Fruit fly (Drosophila melanogaster) whole organism, embryonic: Measurements from ENCODE around the gene RpL13.
A peak's percentile ranks its signal among the peaks of the same experiment; 100 is the strongest.

ENCODE experiments used
- Aef1 ChIP-seq: fragments of 200-800 bp; sonication (Bioruptor generic); IDR thresholded peaks from 3 replicates; pipeline ENCODE4 v1.3.6; 2022; ENCODE audit warnings: missing biosample characterization, missing genetic modification characterization
- Antp ChIP-seq: fragments of 200-800 bp; sonication (Bioruptor generic); optimal IDR thresholded peaks from 3 replicates; lab custom pipeline; 2016; ENCODE audit warnings: missing biosample characterization, missing genetic modification characterization
- Atf3 ChIP-seq: fragments of 200-800 bp; sonication (Bioruptor generic); optimal IDR thresholded peaks from 3 replicates; lab custom pipeline; 2016; ENCODE audit warnings: missing biosample characterization, missing genetic modification characterization
- Bgb ChIP-seq: fragments of 200-800 bp; sonication (Bioruptor generic); IDR thresholded peaks from 2 replicates; pipeline ENCODE4 v1.3.6; 2022; ENCODE audit warnings: missing biosample characterization, missing genetic modification characterization; ENCODE audit not compliant: partially characterized antibody
- Bteb2 ChIP-seq: fragments of 200-800 bp; sonication (Bioruptor generic); optimal IDR thresholded peaks from 2 replicates; lab custom pipeline; 2016; ENCODE audit warnings: missing biosample characterization, missing genetic modification characterization
- CG10147 ChIP-seq: fragments of 200-800 bp; sonication (Bioruptor generic); optimal IDR thresholded peaks from 2 replicates; lab custom pipeline; 2019; ENCODE audit warnings: missing biosample characterization, mild to moderate bottlenecking, missing genetic modification characterization, moderate library complexity
- CG11723 ChIP-seq: fragments of 200-800 bp; sonication (Bioruptor generic); optimal IDR thresholded peaks from 2 replicates; lab custom pipeline; 2017; ENCODE audit warnings: missing biosample characterization, mild to moderate bottlenecking, missing genetic modification characterization
- CG12391 ChIP-seq: fragments of 200-800 bp; sonication (Bioruptor generic); optimal IDR thresholded peaks from 3 replicates; lab custom pipeline; 2018; ENCODE audit warnings: missing biosample characterization, mild to moderate bottlenecking, missing genetic modification characterization, moderate library complexity
- CG14860 ChIP-seq: fragments of 200-800 bp; sonication (Bioruptor generic); IDR thresholded peaks from 3 replicates; pipeline ENCODE4 v1.3.6; 2022; ENCODE audit warnings: missing biosample characterization, missing genetic modification characterization; ENCODE audit not compliant: partially characterized antibody
- CG1603 ChIP-seq: fragments of 200-800 bp; sonication (Bioruptor generic); optimal IDR thresholded peaks from 2 replicates; lab custom pipeline; 2019; ENCODE audit warnings: missing biosample characterization, mild to moderate bottlenecking, missing genetic modification characterization, moderate library complexity
- CG1647 ChIP-seq: fragments of 200-800 bp; sonication (Bioruptor generic); optimal IDR thresholded peaks from 3 replicates; lab custom pipeline; 2016; ENCODE audit warnings: missing biosample characterization, missing genetic modification characterization
- CG17186 ChIP-seq: fragments of 200-800 bp; sonication (Bioruptor generic); optimal IDR thresholded peaks from 3 replicates; lab custom pipeline; 2017; ENCODE audit warnings: missing biosample characterization, missing genetic modification reagents, missing genetic modification characterization
- CG17385 ChIP-seq: fragments of 200-800 bp; sonication (Bioruptor generic); optimal IDR thresholded peaks from 3 replicates; lab custom pipeline; 2018; ENCODE audit warnings: missing biosample characterization, mild to moderate bottlenecking, missing genetic modification characterization
- CG1792 ChIP-seq: fragments of 200-800 bp; sonication (Bioruptor generic); optimal IDR thresholded peaks from 2 replicates; lab custom pipeline; 2016; ENCODE audit warnings: missing biosample characterization, missing genetic modification characterization
- CG2129 ChIP-seq: fragments of 200-800 bp; sonication (Bioruptor generic); IDR thresholded peaks from 2 replicates; pipeline ENCODE4 v1.3.6; 2022; ENCODE audit warnings: missing biosample characterization, missing genetic modification characterization; ENCODE audit not compliant: partially characterized antibody
- CG31388 ChIP-seq: fragments of 200-800 bp; sonication (Bioruptor generic); optimal IDR thresholded peaks from 2 replicates; lab custom pipeline; 2016; ENCODE audit warnings: missing biosample characterization, missing genetic modification characterization
- CG32767 ChIP-seq: fragments of 200-800 bp; sonication (Bioruptor generic); IDR thresholded peaks from 2 replicates; pipeline ENCODE4 v1.3.6; 2022; ENCODE audit warnings: missing biosample characterization, missing genetic modification characterization
- CG33557 ChIP-seq: fragments of 200-800 bp; sonication (Bioruptor generic); optimal IDR thresholded peaks from 2 replicates; lab custom pipeline; 2019; ENCODE audit warnings: missing biosample characterization, mild to moderate bottlenecking, missing genetic modification characterization, moderate library complexity
- CG3847 ChIP-seq: fragments of 200-800 bp; sonication (Bioruptor generic); IDR thresholded peaks from 2 replicates; pipeline ENCODE4 v1.3.6; 2022; ENCODE audit warnings: missing biosample characterization, missing genetic modification characterization
- CG4282 ChIP-seq: fragments of 200-800 bp; sonication (Bioruptor generic); optimal IDR thresholded peaks from 2 replicates; lab custom pipeline; 2016; ENCODE audit warnings: missing biosample characterization, missing genetic modification characterization
- CG43689 ChIP-seq: fragments of 200-800 bp; sonication (Bioruptor generic); IDR thresholded peaks from 2 replicates; pipeline ENCODE4 v1.3.6; 2022; ENCODE audit warnings: missing biosample characterization, missing genetic modification characterization
- CG5245 ChIP-seq: fragments of 200-800 bp; sonication (Bioruptor generic); optimal IDR thresholded peaks from 3 replicates; lab custom pipeline; 2016; ENCODE audit warnings: missing biosample characterization, missing genetic modification characterization
- CG6254 ChIP-seq: fragments of 200-800 bp; sonication (Bioruptor generic); optimal IDR thresholded peaks from 3 replicates; lab custom pipeline; 2017; ENCODE audit warnings: mild to moderate bottlenecking, missing biosample characterization, missing genetic modification reagents, missing genetic modification characterization
- CG6791 ChIP-seq: fragments of 200-800 bp; sonication (Bioruptor generic); IDR thresholded peaks from 3 replicates; pipeline ENCODE4 v1.3.6; 2022; ENCODE audit warnings: missing biosample characterization, missing genetic modification characterization; ENCODE audit not compliant: partially characterized antibody
- CG7271 ChIP-seq: fragments of 200-800 bp; sonication (Bioruptor generic); optimal IDR thresholded peaks from 2 replicates; lab custom pipeline; 2018; ENCODE audit warnings: missing biosample characterization, mild to moderate bottlenecking, missing genetic modification characterization, moderate library complexity
- CG7372 ChIP-seq: fragments of 200-800 bp; sonication (Bioruptor generic); IDR thresholded peaks from 2 replicates; pipeline ENCODE4 v1.3.6; 2022; ENCODE audit warnings: missing biosample characterization, missing genetic modification characterization
- CG9932 ChIP-seq: fragments of 200-800 bp; sonication (Bioruptor generic); IDR thresholded peaks from 2 replicates; pipeline ENCODE4 v1.3.6; 2022; ENCODE audit warnings: missing biosample characterization, missing genetic modification characterization
- Dbx ChIP-seq: fragments of 200-800 bp; sonication (Bioruptor generic); IDR thresholded peaks from 3 replicates; pipeline ENCODE4 v1.3.6; 2022; ENCODE audit warnings: missing biosample characterization, missing genetic modification characterization
- Dll ChIP-seq: fragments of 200-800 bp; sonication (Bioruptor generic); IDR thresholded peaks from 4 replicates; pipeline ENCODE4 v1.3.6; 2022; ENCODE audit warnings: missing biosample characterization, missing genetic modification characterization; ENCODE audit not compliant: partially characterized antibody
- Dref ChIP-seq: fragments of 200-800 bp; sonication (Bioruptor generic); IDR thresholded peaks from 2 replicates; pipeline ENCODE4 v1.3.6; 2022; ENCODE audit warnings: missing biosample characterization, missing genetic modification characterization
- Drgx ChIP-seq: fragments of 200-800 bp; sonication (Bioruptor generic); IDR thresholded peaks from 2 replicates; pipeline ENCODE4 v1.3.6; 2022; ENCODE audit warnings: missing biosample characterization, missing genetic modification characterization
- HLH4C ChIP-seq: fragments of 200-800 bp; sonication (Bioruptor generic); IDR thresholded peaks from 3 replicates; pipeline ENCODE4 v1.3.6; 2022; ENCODE audit warnings: missing biosample characterization, missing genetic modification characterization; ENCODE audit not compliant: partially characterized antibody
- Hmx ChIP-seq: fragments of 200-800 bp; sonication (Bioruptor generic); optimal IDR thresholded peaks from 2 replicates; lab custom pipeline; 2016; ENCODE audit warnings: missing biosample characterization, missing genetic modification characterization
- Lpt ChIP-seq: fragments of >200 bp; optimal IDR thresholded peaks from 2 replicates; lab custom pipeline; 2018; ENCODE audit warnings: missing biosample characterization, missing genetic modification characterization
- Mad ChIP-seq: fragments of 200-800 bp; sonication (Bioruptor generic); optimal IDR thresholded peaks from 2 replicates; lab custom pipeline; 2016; ENCODE audit warnings: missing biosample characterization, missing genetic modification characterization
- Pdp1 ChIP-seq, 2 experiments: fragments of 200-800 bp; sonication (Bioruptor generic); optimal IDR thresholded peaks; 3 replicates each; lab custom pipeline; 2016; ENCODE audit warnings: missing biosample characterization in 2 of 2, missing genetic modification characterization in 2 of 2, mild to moderate bottlenecking in 1 of 2, moderate library complexity in 1 of 2
- Scr ChIP-seq: fragments of 200-800 bp; sonication (Bioruptor generic); IDR thresholded peaks from 2 replicates; pipeline ENCODE4 v1.3.6; 2022; ENCODE audit warnings: missing biosample characterization, missing genetic modification characterization; ENCODE audit not compliant: partially characterized antibody
- Trl ChIP-seq, 3 experiments: fragments of >200 bp in 2 of 3; fragments of 200-800 bp in 1 of 3; sonication (Bioruptor generic) in 1 of 3; optimal IDR thresholded peaks; 2 replicates in 1 of 3; 3 replicates in 2 of 3; lab custom pipeline; 2016 to 2017; ENCODE audit warnings: missing biosample characterization in 1 of 3, missing genetic modification characterization in 1 of 3
- abd-A ChIP-seq: fragments of 200-800 bp; sonication (Bioruptor generic); optimal IDR thresholded peaks from 3 replicates; lab custom pipeline; 2019; ENCODE audit warnings: missing biosample characterization, mild to moderate bottlenecking, missing genetic modification characterization, moderate library complexity
- bcd ChIP-seq: fragments of 200-800 bp; sonication (Bioruptor generic); optimal IDR thresholded peaks from 2 replicates; lab custom pipeline; 2017; ENCODE audit warnings: missing biosample characterization, mild to moderate bottlenecking, missing genetic modification characterization
- chn ChIP-seq: fragments of 200-800 bp; sonication (Bioruptor generic); optimal IDR thresholded peaks from 2 replicates; lab custom pipeline; 2016; ENCODE audit warnings: missing biosample characterization, missing genetic modification characterization
- dan ChIP-seq: fragments of 200-800 bp; sonication (Bioruptor generic); IDR thresholded peaks from 2 replicates; pipeline ENCODE4 v1.3.6; 2022; ENCODE audit warnings: missing biosample characterization, missing genetic modification characterization
- danr ChIP-seq: fragments of 200-800 bp; sonication (Bioruptor generic); IDR thresholded peaks from 2 replicates; pipeline ENCODE4 v1.3.6; 2022; ENCODE audit warnings: missing biosample characterization, missing genetic modification characterization
- dmrt99B ChIP-seq: fragments of 200-800 bp; sonication (Bioruptor generic); optimal IDR thresholded peaks from 2 replicates; lab custom pipeline; 2018; ENCODE audit warnings: missing biosample characterization, mild to moderate bottlenecking, missing genetic modification characterization, moderate library complexity
- ind ChIP-seq: fragments of 200-800 bp; sonication (Bioruptor generic); optimal IDR thresholded peaks from 3 replicates; lab custom pipeline; 2016; ENCODE audit warnings: missing biosample characterization, missing genetic modification characterization
- jumu ChIP-seq: fragments of 200-800 bp; sonication (Bioruptor generic); optimal IDR thresholded peaks from 3 replicates; lab custom pipeline; 2016; ENCODE audit warnings: missing biosample characterization, missing genetic modification characterization
- pb ChIP-seq: fragments of 200-800 bp; sonication (Bioruptor generic); optimal IDR thresholded peaks from 3 replicates; lab custom pipeline; 2016; ENCODE audit warnings: missing biosample characterization, missing genetic modification characterization
- slbo ChIP-seq: fragments of 200-800 bp; sonication (Bioruptor generic); IDR thresholded peaks from 2 replicates; pipeline ENCODE4 v1.3.6; 2022; ENCODE audit warnings: missing biosample characterization, missing genetic modification characterization
- slp2 ChIP-seq: fragments of 200-800 bp; sonication (Bioruptor generic); optimal IDR thresholded peaks from 2 replicates; lab custom pipeline; 2016; ENCODE audit warnings: missing biosample characterization, missing genetic modification characterization
- sug ChIP-seq: fragments of 200-800 bp; optimal IDR thresholded peaks from 2 replicates; lab custom pipeline; 2019; ENCODE audit warnings: missing biosample characterization, mild to moderate bottlenecking, missing genetic modification characterization, moderate library complexity
- wdn ChIP-seq: fragments of 200-800 bp; sonication (Bioruptor generic); IDR thresholded peaks from 2 replicates; pipeline ENCODE4 v1.3.6; 2022; ENCODE audit warnings: missing biosample characterization, missing genetic modification characterization

RpL13 gene

DNA sequence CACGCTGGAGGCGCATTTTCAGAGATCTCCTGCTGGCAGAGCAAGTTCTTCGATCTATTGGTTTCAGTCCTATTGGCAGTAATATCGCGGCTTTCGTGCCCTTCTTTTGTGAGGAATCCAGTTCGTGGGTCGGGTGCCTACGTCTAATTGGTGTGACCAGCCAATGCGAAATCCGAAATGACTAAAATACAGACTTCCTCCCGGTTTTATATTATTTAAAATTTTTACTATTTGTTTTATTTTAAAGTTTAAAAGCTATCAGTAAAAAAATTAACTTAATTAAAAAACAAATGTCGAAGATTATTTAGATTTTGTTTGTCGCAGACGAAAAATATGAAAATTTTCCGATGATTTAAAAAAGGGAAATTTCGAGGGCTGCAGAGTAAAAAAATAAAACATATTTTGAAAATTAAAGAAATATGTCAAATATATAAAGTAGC lies 3.5 kb upstream of the RpL13 start, which contains the start of gene CG5850 (continued):
- TF ChIP-seq Pdp1 (GFP tag; optimal IDR thresholded peaks at IDR 0.05; lab: Kevin White, UChicago) (no peak), CG3847 (GFP tag; lab: Robert Waterston, UW) (no peak), Dbx (GFP tag; lab: Robert Waterston, UW) (no peak), CG5245 (GFP tag; lab: Kevin White, UChicago) (no peak), slp2 (no peak), Drgx (no peak), CG43689 (no peak), sug (tag; lab: Kevin White, UChicago) (peak; percentile 42), Hmx (GFP tag; lab: Kevin White, UChicago) (no peak), CG32767 (GFP tag; lab: Robert Waterston, UW) (no peak), abd-A (tag; lab: Kevin White, UChicago) (no peak), CG11723 (GFP tag; lab: Kevin White, UChicago) (no peak), bcd (no peak), CG6791 (GFP tag; lab: Robert Waterston, UW) (no peak), CG1647 (GFP tag; lab: Kevin White, UChicago) (no peak), Atf3 (GFP tag; lab: Kevin White, UChicago) (no peak), pb (no peak), dan (GFP tag; lab: Robert Waterston, UW) (no peak), CG4282 (GFP tag; lab: Kevin White, UChicago) (no peak), Lpt (GFP tag; lab: Kevin White, UChicago) (no peak), CG12391 (tag; lab: Kevin White, UChicago) (peak; percentile 64), CG7372 (GFP tag; lab: Robert Waterston, UW) (no peak), Dref (GFP tag; lab: Robert Waterston, UW) (no peak), CG17385 (GFP tag; lab: Kevin White, UChicago) (no peak), Scr (GFP tag; lab: Robert Waterston, UW) (no peak), CG9932 (GFP tag; lab: Robert Waterston, UW) (no peak), Mad (no peak), danr (no peak), CG31388 (GFP tag; lab: Kevin White, UChicago) (no peak), chn (GFP tag; lab: Kevin White, UChicago) (no peak), Dll (GFP tag; lab: Robert Waterston, UW) (no peak; the same call in 2 of the 4 replicates), Antp (GFP tag; lab: Kevin White, UChicago) (no peak), wdn (no peak), jumu (GFP tag; lab: Kevin White, UChicago) (no peak), dmrt99B (peak; percentile 14), CG33557 (GFP tag; lab: Kevin White, UChicago) (peak; percentile 34), HLH4C (no peak), Trl (optimal IDR thresholded peaks at IDR 0.05; lab: Kevin White, UChicago) (no peak), Trl (GFP tag; optimal IDR thresholded peaks at IDR 0.05; lab: Kevin White, UChicago) (no peak), ind (no peak), Bteb2 (GFP tag; lab: Kevin White, UChicago) (no peak), slbo (GFP tag; lab: Robert Waterston, UW) (no peak), CG10147 (GFP tag; lab: Kevin White, UChicago) (peak; percentile 15), CG1603 (tag; lab: Kevin White, UChicago) (no peak), CG6254 (GFP tag; lab: Kevin White, UChicago) (no peak), CG17186 (GFP tag; lab: Kevin White, UChicago) (no peak), CG7271 (tag; lab: Kevin White, UChicago) (no peak), CG1792 (GFP tag; lab: Kevin White, UChicago) (no peak), Bgb (no peak), CG14860 (no peak), Aef1 (GFP tag; lab: Robert Waterston, UW) (no peak), CG2129 (GFP tag; lab: Robert Waterston, UW) (no peak)
